Worm (Caenorhabditis elegans) whole organism, mixed stage, embryonic: ENCODE data around the gene srw-107.

Source experiments
- M03D4.4 ChIP-seq: sonication (generic microtip); optimal IDR thresholded peaks from 2 replicates; lab custom pipeline; 2017; ENCODE audit warnings: mild to moderate bottlenecking, missing genetic modification characterization, missing compliant biosample characterization
- bed-3 ChIP-seq: fragments of 200-800 bp; sonication (Bioruptor generic); optimal IDR thresholded peaks from 3 replicates; lab custom pipeline; 2018; ENCODE audit warnings: mild to moderate bottlenecking, missing genetic modification characterization, moderate library complexity, missing compliant biosample characterization
- ceh-39 ChIP-seq: fragments of 150-350 bp; optimal IDR thresholded peaks from 2 replicates; lab custom pipeline; 2014; ENCODE audit warnings: missing biosample characterization, missing genetic modification characterization
- ceh-43 ChIP-seq: fragments of 200-800 bp; sonication (Bioruptor generic); optimal IDR thresholded peaks from 2 replicates; lab custom pipeline; 2018; ENCODE audit warnings: mild to moderate bottlenecking, missing genetic modification characterization, moderate library complexity, missing compliant biosample characterization
- ceh-83 ChIP-seq: fragments of 200-800 bp; sonication (Bioruptor generic); optimal IDR thresholded peaks from 2 replicates; lab custom pipeline; 2018; ENCODE audit warnings: mild to moderate bottlenecking, missing genetic modification characterization, missing compliant biosample characterization
- ces-1 ChIP-seq: fragments of 150-350 bp; optimal IDR thresholded peaks from 2 replicates; lab custom pipeline; 2014; ENCODE audit warnings: missing biosample characterization, missing genetic modification reagents, missing genetic modification characterization
- cnd-1 ChIP-seq: fragments of 200-800 bp; sonication (Bioruptor generic); optimal IDR thresholded peaks from 2 replicates; lab custom pipeline; 2018; ENCODE audit warnings: mild to moderate bottlenecking, missing genetic modification characterization, missing compliant biosample characterization
- elt-1 ChIP-seq: sonication (generic microtip); optimal IDR thresholded peaks from 2 replicates; lab custom pipeline; 2017; ENCODE audit warnings: missing genetic modification characterization, mild to moderate bottlenecking, missing compliant biosample characterization, antibody characterized with exemption, moderate library complexity, borderline replicate concordance; ENCODE audit not compliant: insufficient read depth
- elt-3 ChIP-seq: fragments of 150-350 bp; optimal IDR thresholded peaks from 2 replicates; lab custom pipeline; 2014; ENCODE audit warnings: missing biosample characterization, missing genetic modification characterization
- flh-1 ChIP-seq: fragments of 200-800 bp; sonication (Bioruptor generic); optimal IDR thresholded peaks from 2 replicates; lab custom pipeline; 2018; ENCODE audit warnings: mild to moderate bottlenecking, missing genetic modification characterization, moderate library complexity, missing compliant biosample characterization
- ham-2 ChIP-seq: fragments of 200-800 bp; sonication (Bioruptor generic); optimal IDR thresholded peaks from 2 replicates; lab custom pipeline; 2018; ENCODE audit warnings: mild to moderate bottlenecking, missing genetic modification characterization, missing compliant biosample characterization
- hlh-1 ChIP-seq: fragments of 150-350 bp; optimal IDR thresholded peaks from 2 replicates; lab custom pipeline; 2014; ENCODE audit warnings: missing biosample characterization, missing genetic modification reagents, missing genetic modification characterization
- lin-13 ChIP-seq: fragments of 150-350 bp; optimal IDR thresholded peaks from 2 replicates; lab custom pipeline; 2014; ENCODE audit warnings: missing biosample characterization, missing genetic modification characterization
- lin-32 ChIP-seq: fragments of 200-800 bp; sonication (Bioruptor generic); optimal IDR thresholded peaks from 2 replicates; lab custom pipeline; 2018; ENCODE audit warnings: mild to moderate bottlenecking, missing genetic modification characterization, missing compliant biosample characterization
- lsy-2 ChIP-seq: fragments of 150-350 bp; optimal IDR thresholded peaks from 2 replicates; lab custom pipeline; 2014; ENCODE audit warnings: missing biosample characterization, missing genetic modification characterization
- mab-5 ChIP-seq: fragments of 150-350 bp; optimal IDR thresholded peaks from 2 replicates; lab custom pipeline; 2014; ENCODE audit warnings: missing biosample characterization, missing genetic modification characterization
- mep-1 ChIP-seq: fragments of 150-350 bp; optimal IDR thresholded peaks from 2 replicates; lab custom pipeline; 2017; ENCODE audit warnings: missing biosample characterization, missing genetic modification reagents, missing genetic modification characterization, inconsistent platforms
- mls-2 ChIP-seq: sonication (generic microtip); optimal IDR thresholded peaks from 2 replicates; lab custom pipeline; 2016; ENCODE audit warnings: mild to moderate bottlenecking, missing genetic modification characterization, moderate library complexity, missing compliant biosample characterization
- nhr-12 ChIP-seq: fragments of 150-350 bp; optimal IDR thresholded peaks from 2 replicates; lab custom pipeline; 2014; ENCODE audit warnings: missing biosample characterization, missing genetic modification characterization
- nhr-2 ChIP-seq: fragments of 150-350 bp; optimal IDR thresholded peaks from 2 replicates; lab custom pipeline; 2014; ENCODE audit warnings: missing biosample characterization, missing genetic modification characterization
- nhr-237 ChIP-seq: fragments of 150-350 bp; optimal IDR thresholded peaks from 2 replicates; lab custom pipeline; 2014; ENCODE audit warnings: missing biosample characterization, missing genetic modification characterization
- nhr-28 ChIP-seq: fragments of 150-350 bp; optimal IDR thresholded peaks from 2 replicates; lab custom pipeline; 2014; ENCODE audit warnings: missing biosample characterization, missing genetic modification characterization
- nhr-76 ChIP-seq: sonication (generic microtip); optimal IDR thresholded peaks from 2 replicates; lab custom pipeline; 2017; ENCODE audit warnings: missing biosample characterization, missing genetic modification characterization
- pha-4 ChIP-seq: fragments of 150-350 bp; optimal IDR thresholded peaks from 2 replicates; lab custom pipeline; 2018; ENCODE audit warnings: missing biosample characterization, missing genetic modification reagents, missing genetic modification characterization
- sem-2 ChIP-seq: fragments of 200-800 bp; sonication (Bioruptor generic); optimal IDR thresholded peaks from 2 replicates; lab custom pipeline; 2018; ENCODE audit warnings: mild to moderate bottlenecking, missing genetic modification characterization, missing compliant biosample characterization
- sptf-1 ChIP-seq: sonication (generic microtip); optimal IDR thresholded peaks from 2 replicates; lab custom pipeline; 2017; ENCODE audit warnings: mild to moderate bottlenecking, missing genetic modification characterization, moderate library complexity, missing compliant biosample characterization
- unc-120 ChIP-seq: sonication (generic microtip); optimal IDR thresholded peaks from 2 replicates; lab custom pipeline; 2017; ENCODE audit warnings: missing genetic modification characterization, missing compliant biosample characterization; ENCODE audit not compliant: poor library complexity, severe bottlenecking
- unc-62 ChIP-seq: fragments of 150-350 bp; optimal IDR thresholded peaks from 2 replicates; lab custom pipeline; 2014; ENCODE audit warnings: missing biosample characterization, missing genetic modification reagents, missing genetic modification characterization
- zip-8 ChIP-seq: fragments of 150-350 bp; optimal IDR thresholded peaks from 2 replicates; lab custom pipeline; 2014; ENCODE audit warnings: missing biosample characterization, missing genetic modification characterization

srw-107 gene

DNA sequence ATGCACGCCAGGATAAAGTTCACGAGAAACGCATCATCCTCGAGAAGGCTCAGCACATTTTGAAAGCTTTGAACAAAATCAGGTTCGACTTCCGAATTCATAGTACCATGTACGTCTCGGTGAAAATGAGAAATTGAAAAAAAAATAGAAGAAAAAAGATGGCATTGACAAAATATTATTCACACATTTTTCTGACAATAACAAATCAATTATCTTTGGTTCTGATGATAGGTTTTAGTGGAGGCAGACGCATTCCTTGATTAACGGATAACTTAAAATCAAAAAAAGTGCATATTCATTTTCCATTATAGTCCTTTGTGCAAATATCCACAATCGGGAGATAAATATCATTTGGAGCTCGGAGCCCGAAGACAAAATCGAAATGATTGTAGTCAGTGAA lies at the start of gene srw-107:
Gene srw-107 (minus strand): TSS at position 101 of the 400 bp plus-strand sequence.
- TF ChIP-seq nhr-12 (tag; lab: Kevin White, UChicago): no peak
- TF ChIP-seq, all 35 proteins: peak for 0

DNA sequence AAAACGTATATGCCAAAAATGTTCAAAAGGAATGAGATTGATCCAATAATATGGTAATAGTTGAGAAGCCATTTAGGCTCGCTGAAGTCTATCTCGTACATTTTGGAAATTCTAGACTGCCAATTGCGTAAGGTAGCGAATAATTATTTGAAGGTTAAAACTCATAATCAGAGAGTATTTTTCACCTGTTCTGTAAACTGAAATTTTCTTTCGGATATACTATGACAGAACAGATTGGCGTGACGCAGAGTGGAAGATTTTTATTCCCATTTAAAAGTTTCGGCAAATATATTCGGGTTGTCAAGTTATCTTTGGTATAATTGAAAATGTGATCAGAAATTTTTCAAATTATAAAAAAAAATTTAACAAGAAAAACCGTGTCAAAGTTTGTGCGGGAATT lies 46.7 kb upstream of the srw-107 start, which contains the start of gene sri-72:
Gene sri-72 (minus strand): TSS at position 101 of the 400 bp plus-strand sequence.
- TF ChIP-seq ces-1 (GFP tag; lab: Kevin White, UChicago) (no peak), lin-32 (GFP tag; lab: Kevin White, UChicago) (no peak), flh-1 (no peak), sem-2 (no peak), mep-1 (tag; lab: Kevin White, UChicago) (no peak), hlh-1 (tag; lab: Kevin White, UChicago) (no peak)

DNA sequence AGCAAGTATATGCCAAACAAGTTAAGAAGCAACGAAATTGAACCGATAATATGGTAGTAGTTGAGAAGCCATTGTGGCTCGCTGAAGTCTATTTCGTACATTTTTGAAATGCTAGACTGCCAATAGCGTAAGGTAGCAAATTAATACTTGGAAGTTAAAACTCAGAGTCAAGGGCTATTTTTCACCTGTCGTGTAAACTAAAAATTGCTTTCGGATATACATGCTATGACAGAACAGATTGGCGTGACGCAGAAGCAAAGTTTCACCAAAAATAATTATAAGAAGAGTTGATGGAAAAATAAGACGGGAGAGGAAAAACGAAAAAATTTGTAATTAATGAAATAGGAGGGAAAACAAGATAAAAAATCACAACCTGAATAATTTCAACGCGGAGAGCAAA lies 44.6 kb upstream of the srw-107 start, which contains the start of gene sri-73:
Gene sri-73 (minus strand): TSS at position 101 of the 400 bp plus-strand sequence.
- TF ChIP-seq ham-2 (GFP tag; lab: Kevin White, UChicago) (no peak), M03D4.4 (tag; lab: Kevin White, UChicago) (no peak), mep-1 (tag; lab: Kevin White, UChicago) (no peak), hlh-1 (tag; lab: Kevin White, UChicago) (no peak), pha-4 (tag; lab: Kevin White, UChicago) (no peak), nhr-237 (tag; lab: Kevin White, UChicago) (no peak), lin-32 (GFP tag; lab: Kevin White, UChicago) (no peak), ceh-43 (no peak)

DNA sequence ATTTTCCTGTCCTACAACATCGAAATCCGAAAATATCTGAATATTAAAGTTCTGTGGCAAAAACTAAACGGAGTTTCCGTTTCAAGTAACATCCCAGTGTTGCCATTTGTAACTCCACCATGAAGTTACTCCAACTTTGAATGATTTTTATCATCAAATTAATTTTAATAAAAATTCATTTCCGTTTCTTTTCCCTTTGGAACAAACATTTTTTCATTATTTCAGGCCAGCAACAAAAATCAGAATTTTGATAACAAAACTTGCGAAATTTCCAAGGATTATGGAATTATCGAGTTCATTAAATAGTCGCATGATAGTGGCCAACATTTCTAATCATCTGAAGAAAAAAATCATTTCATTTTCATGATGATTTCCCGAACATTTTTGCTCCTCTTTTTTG lies 41.4 kb upstream of the srw-107 start, which contains the start of gene C14C6.2:
Gene C14C6.2 (plus strand): TSS at position 301 of the 400 bp plus-strand sequence.
- TF ChIP-seq nhr-2: no peak
- TF ChIP-seq nhr-237 (tag; lab: Kevin White, UChicago): no peak
- TF ChIP-seq elt-3 (tag; lab: Kevin White, UChicago): no peak
- TF ChIP-seq ham-2 (GFP tag; lab: Kevin White, UChicago): no peak
- no peak for TF ChIP-seq nhr-76 (tag; lab: Kevin White, UChicago)
- no peak for TF ChIP-seq ces-1 (GFP tag; lab: Kevin White, UChicago)
- TF ChIP-seq elt-1 (tag; lab: Kevin White, UChicago): no peak
- no peak for TF ChIP-seq lin-32 (GFP tag; lab: Kevin White, UChicago)
- TF ChIP-seq sptf-1 (tag; lab: Kevin White, UChicago): no peak
- TF ChIP-seq unc-62 (GFP tag; lab: Kevin White, UChicago): no peak
- TF ChIP-seq cnd-1 (tag; lab: Kevin White, UChicago): no peak
- no peak for TF ChIP-seq nhr-12 (tag; lab: Kevin White, UChicago)
- TF ChIP-seq nhr-28: no peak
- no peak for TF ChIP-seq mab-5
- no peak for TF ChIP-seq hlh-1 (tag; lab: Kevin White, UChicago)
- no peak for TF ChIP-seq ceh-39 (tag; lab: Kevin White, UChicago)

DNA sequence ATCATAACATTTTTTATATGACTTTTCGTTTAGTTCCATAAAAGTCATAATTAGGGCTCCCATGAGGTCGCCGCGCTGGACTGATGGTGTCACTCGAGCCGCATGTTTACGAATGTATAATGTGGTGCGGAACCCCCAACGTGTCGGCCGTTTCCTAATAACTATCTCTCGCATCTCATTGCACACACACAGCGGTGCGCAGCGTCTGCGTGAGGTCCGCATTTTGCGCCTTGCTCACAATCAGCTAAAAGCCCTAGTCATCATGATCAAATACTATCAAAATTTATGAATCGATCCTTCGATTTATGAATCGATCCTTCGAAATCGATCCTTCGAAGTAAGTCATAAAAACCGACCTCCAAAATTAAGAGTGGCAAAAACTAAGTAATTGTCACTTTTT lies 38.5 kb upstream of the srw-107 start, which contains the start of gene srx-7:
Gene srx-7 (plus strand): TSS at position 256 of the 400 bp plus-strand sequence.
- TF ChIP-seq bed-3 (GFP tag; lab: Kevin White, UChicago) (no peak), ceh-39 (tag; lab: Kevin White, UChicago) (no peak), ceh-43 (no peak), cnd-1 (tag; lab: Kevin White, UChicago) (no peak), zip-8 (no peak), ham-2 (GFP tag; lab: Kevin White, UChicago) (no peak), unc-120 (tag; lab: Kevin White, UChicago) (no peak), nhr-237 (tag; lab: Kevin White, UChicago) (no peak), lin-13 (tag; lab: Kevin White, UChicago) (no peak), nhr-76 (tag; lab: Kevin White, UChicago) (no peak), nhr-12 (tag; lab: Kevin White, UChicago) (no peak), lin-32 (GFP tag; lab: Kevin White, UChicago) (no peak), mep-1 (tag; lab: Kevin White, UChicago) (no peak), lsy-2 (tag; lab: Kevin White, UChicago) (no peak), ceh-83 (GFP tag; lab: Kevin White, UChicago) (no peak), mls-2 (no peak), unc-62 (GFP tag; lab: Kevin White, UChicago) (no peak)
